Worm (Caenorhabditis elegans) whole organism, L4 larva: ENCODE measurements around the gene dct-19.
A peak's percentile ranks its signal among the peaks of the same experiment; 100 is the strongest.

Experiments
- D1046.2 ChIP-seq: fragments of 200-800 bp; sonication (Bioruptor generic); IDR thresholded peaks from 2 replicates; pipeline ENCODE4 v1.3.6; 2022; ENCODE audit warnings: missing genetic modification characterization, missing compliant biosample characterization
- F26F4.8 ChIP-seq: fragments of 200-800 bp; sonication (Bioruptor generic); conservative IDR thresholded peaks from 2 replicates; pipeline ENCODE4 v1.3.6; 2022; ENCODE audit warnings: missing genetic modification characterization, missing compliant biosample characterization
- R02D3.7 ChIP-seq: fragments of 150-350 bp; sonication (generic microtip); optimal IDR thresholded peaks from 3 replicates; lab custom pipeline; 2014; ENCODE audit warnings: missing biosample characterization, missing genetic modification characterization
- Y5F2A.4 ChIP-seq: fragments of 200-800 bp; sonication (Bioruptor generic); optimal IDR thresholded peaks from 2 replicates; lab custom pipeline; 2018; ENCODE audit warnings: mild to moderate bottlenecking, missing genetic modification characterization, missing compliant biosample characterization
- arid-1 ChIP-seq: fragments of 200-800 bp; sonication (Bioruptor generic); conservative IDR thresholded peaks from 2 replicates; pipeline ENCODE4 v1.3.6; 2022; ENCODE audit warnings: missing genetic modification reagents, missing genetic modification characterization, missing compliant biosample characterization
- ceh-82 ChIP-seq: sonication (generic microtip); optimal IDR thresholded peaks from 2 replicates; lab custom pipeline; 2017; ENCODE audit warnings: missing biosample characterization, missing genetic modification characterization
- cey-2 ChIP-seq: sonication (generic microtip); optimal IDR thresholded peaks from 3 replicates; lab custom pipeline; 2017; ENCODE audit warnings: missing genetic modification characterization, mild to moderate bottlenecking, missing compliant biosample characterization, antibody characterized with exemption, borderline replicate concordance; ENCODE audit not compliant: insufficient read depth
- daf-16 ChIP-seq, 3 experiments: sonication (generic microtip); optimal IDR thresholded peaks; 2 replicates each; lab custom pipeline; 2016 to 2017; ENCODE audit warnings: missing genetic modification characterization in 3 of 3, missing genetic modification reagents in 3 of 3, mild to moderate bottlenecking in 2 of 3, missing compliant biosample characterization in 2 of 3, missing biosample characterization in 1 of 3, moderate library complexity in 1 of 3
- dmd-6 ChIP-seq: fragments of 200-800 bp; sonication (Bioruptor generic); IDR thresholded peaks from 2 replicates; pipeline ENCODE4 v1.3.6; 2022; ENCODE audit warnings: missing genetic modification reagents, missing genetic modification characterization, missing compliant biosample characterization
- dpl-1 ChIP-seq: fragments of 150-350 bp; optimal IDR thresholded peaks from 2 replicates; lab custom pipeline; 2014; ENCODE audit warnings: missing biosample characterization, missing genetic modification reagents, missing genetic modification characterization
- dve-1 ChIP-seq: sonication (generic microtip); optimal IDR thresholded peaks from 2 replicates; lab custom pipeline; 2017; ENCODE audit warnings: antibody characterized with exemption, mild to moderate bottlenecking, missing genetic modification characterization, missing compliant biosample characterization; ENCODE audit not compliant: insufficient read depth
- egl-27 ChIP-seq: sonication (generic microtip); optimal IDR thresholded peaks from 3 replicates; lab custom pipeline; 2017; ENCODE audit warnings: missing biosample characterization, missing genetic modification reagents, missing genetic modification characterization
- egl-43 ChIP-seq: fragments of 200-800 bp; sonication (Bioruptor generic); IDR thresholded peaks from 2 replicates; pipeline ENCODE4 v1.3.6; 2022; ENCODE audit warnings: missing genetic modification reagents, missing genetic modification characterization, missing compliant biosample characterization
- gei-8 ChIP-seq: fragments of 200-800 bp; sonication (Bioruptor generic); optimal IDR thresholded peaks from 2 replicates; lab custom pipeline; 2018; ENCODE audit warnings: mild to moderate bottlenecking, missing genetic modification characterization, missing compliant biosample characterization
- hlh-11 ChIP-seq: fragments of 200-800 bp; sonication (Bioruptor generic); optimal IDR thresholded peaks from 2 replicates; lab custom pipeline; 2018; ENCODE audit warnings: mild to moderate bottlenecking, missing genetic modification characterization, missing compliant biosample characterization
- lim-7 ChIP-seq: fragments of 200-800 bp; sonication (Bioruptor generic); IDR thresholded peaks from 2 replicates; pipeline ENCODE4 v1.3.6; 2022; ENCODE audit warnings: missing genetic modification characterization, missing compliant biosample characterization
- lin-1 ChIP-seq: fragments of 200-800 bp; sonication (Bioruptor generic); IDR thresholded peaks from 2 replicates; pipeline ENCODE4 v1.3.6; 2022; ENCODE audit warnings: missing genetic modification reagents, missing genetic modification characterization, missing compliant biosample characterization
- lin-38 ChIP-seq: fragments of 200-800 bp; sonication (Bioruptor generic); IDR thresholded peaks from 2 replicates; pipeline ENCODE4 v1.3.6; 2022; ENCODE audit warnings: missing genetic modification reagents, missing genetic modification characterization, missing compliant biosample characterization
- mep-1 ChIP-seq: fragments of 150-350 bp; sonication (generic microtip); optimal IDR thresholded peaks from 3 replicates; lab custom pipeline; 2014; ENCODE audit warnings: missing biosample characterization, missing genetic modification characterization
- nhr-28 ChIP-seq: fragments of 150-350 bp; optimal IDR thresholded peaks from 2 replicates; lab custom pipeline; 2014; ENCODE audit warnings: missing biosample characterization, missing genetic modification characterization
- nhr-77 ChIP-seq: fragments of 150-350 bp; optimal IDR thresholded peaks from 2 replicates; lab custom pipeline; 2014; ENCODE audit warnings: missing biosample characterization, missing genetic modification characterization
- php-3 ChIP-seq: fragments of 200-800 bp; sonication (Bioruptor generic); IDR thresholded peaks from 2 replicates; pipeline ENCODE4 v1.3.6; 2022; ENCODE audit warnings: missing genetic modification reagents, missing genetic modification characterization, missing compliant biosample characterization
- pqm-1 ChIP-seq: sonication (generic microtip); optimal IDR thresholded peaks from 2 replicates; lab custom pipeline; 2017; ENCODE audit warnings: missing biosample characterization, missing genetic modification characterization
- rbr-2 ChIP-seq: sonication (generic microtip); optimal IDR thresholded peaks from 2 replicates; lab custom pipeline; 2016; ENCODE audit warnings: missing genotype, missing genetic modification characterization, missing compliant biosample characterization
- skn-1 ChIP-seq: fragments of 150-350 bp; optimal IDR thresholded peaks from 2 replicates; lab custom pipeline; 2014; ENCODE audit warnings: missing biosample characterization, missing genetic modification characterization
- tra-1 ChIP-seq: fragments of 200-800 bp; sonication (Bioruptor generic); IDR thresholded peaks from 2 replicates; pipeline ENCODE4 v1.3.6; 2022; ENCODE audit warnings: missing genetic modification reagents, missing genetic modification characterization, missing compliant biosample characterization
- unc-62 ChIP-seq, 3 experiments: fragments of 150-350 bp in 1 of 3; sonication (generic microtip); optimal IDR thresholded peaks in 2 of 3; peaks in 1 of 3; 1 replicate in 1 of 3; 2 replicates in 2 of 3; lab custom pipeline; 2014 to 2017; ENCODE audit warnings: missing biosample characterization in 3 of 3, missing genetic modification characterization in 3 of 3, missing genetic modification reagents in 3 of 3, missing genotype in 1 of 3
- zag-1 ChIP-seq: fragments of 150-350 bp; optimal IDR thresholded peaks from 2 replicates; lab custom pipeline; 2014; ENCODE audit warnings: missing biosample characterization, missing genetic modification characterization
- zfp-2 ChIP-seq: sonication (generic microtip); optimal IDR thresholded peaks from 2 replicates; lab custom pipeline; 2016; ENCODE audit warnings: mild to moderate bottlenecking, missing genetic modification characterization, missing compliant biosample characterization

Gene dct-19

ce11 chrIV:12924332-12924731 lies 18.4 kb upstream of the dct-19 start, which contains the start of gene srlf-4:
Gene srlf-4, minus strand, starts transcription at chrIV:12924432.
- no peak for TF ChIP-seq zfp-2 (tag; lab: Kevin White, UChicago)
- no peak for TF ChIP-seq arid-1 (GFP tag; lab: Robert Waterston, UW)
- no peak for TF ChIP-seq zag-1
- TF ChIP-seq tra-1 (GFP tag; lab: Robert Waterston, UW): no peak
- no peak for TF ChIP-seq skn-1 (tag; lab: Kevin White, UChicago)
- no peak for TF ChIP-seq mep-1 (tag; lab: Kevin White, UChicago)
- no peak for TF ChIP-seq F26F4.8 (GFP tag; lab: Robert Waterston, UW)
- TF ChIP-seq, all 104 proteins: peak for 0

DNA sequence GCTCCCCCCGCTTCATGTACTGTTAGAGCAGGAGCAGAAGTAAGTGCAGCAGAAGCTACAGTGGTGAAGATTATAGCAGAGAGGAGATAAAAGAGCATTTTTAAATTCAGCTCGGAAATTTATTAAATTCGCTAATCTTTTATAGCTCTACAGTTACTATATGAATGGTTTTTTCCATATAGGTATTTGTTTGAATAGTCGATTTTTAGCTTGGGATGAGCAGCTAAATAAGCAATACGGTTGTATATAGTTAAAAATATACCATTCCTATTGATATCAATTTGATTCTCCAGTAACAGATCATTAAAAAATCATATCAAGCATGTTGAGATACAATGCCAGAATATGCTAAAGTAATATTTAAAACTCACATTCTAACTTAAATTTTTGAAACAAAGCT lies 16.1 kb upstream of the dct-19 start, which contains the start of gene srlf-5:
Gene srlf-5 (minus strand): TSS at position 101 of the 400 bp plus-strand sequence.
- no peak for TF ChIP-seq R02D3.7 (tag; lab: Kevin White, UChicago)
- no peak for TF ChIP-seq unc-62 (GFP tag; optimal IDR thresholded peaks at IDR 0.05 in 1 of 2; lab: Kevin White, UChicago)
- TF ChIP-seq unc-62 (tag; optimal IDR thresholded peaks at IDR 0.05; lab: Kevin White, UChicago): no peak
- TF ChIP-seq gei-8 (GFP tag; lab: Kevin White, UChicago): no peak
- no peak for TF ChIP-seq egl-43
- TF ChIP-seq mep-1 (tag; lab: Kevin White, UChicago): no peak
- no peak for TF ChIP-seq dmd-6 (GFP tag; lab: Robert Waterston, UW)
- TF ChIP-seq daf-16 (GFP tag; optimal IDR thresholded peaks at IDR 0.05; lab: Kevin White, UChicago): no peak
- no peak for TF ChIP-seq daf-16 (tag; optimal IDR thresholded peaks at IDR 0.05; lab: Kevin White, UChicago)

DNA sequence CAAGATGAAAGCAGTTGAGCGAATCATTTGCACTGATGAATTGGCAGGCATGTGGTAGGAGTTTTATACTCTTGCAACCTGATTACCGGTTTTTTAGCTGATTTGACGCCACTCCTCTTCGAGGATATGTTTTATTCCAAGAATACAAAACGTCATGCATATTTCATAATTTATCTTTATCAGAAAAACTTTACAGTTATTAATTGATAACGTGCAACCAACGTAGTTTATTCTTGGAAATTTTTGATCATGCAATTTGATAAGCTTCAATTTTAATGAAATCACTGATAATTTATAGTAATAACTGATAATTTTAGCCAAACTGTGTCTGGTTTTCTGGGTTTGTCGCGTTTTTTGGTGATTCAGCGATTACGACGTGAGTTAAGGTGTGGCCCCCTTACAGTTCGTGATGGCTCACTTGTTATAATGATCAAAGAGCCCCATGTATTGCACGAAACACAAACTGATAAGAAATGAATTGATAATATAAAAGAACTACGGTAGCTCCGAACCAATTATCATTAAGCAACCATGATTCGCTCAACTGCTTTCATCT lies 6.4 kb upstream of the dct-19 start, which contains the start of the genes cld-1 and dod-21:
Gene cld-1 (minus strand): TSS at position 51 of the 556 bp plus-strand sequence.
Gene dod-21 (plus strand): TSS at position 518 of the 556 bp plus-strand sequence.
- no peak for TF ChIP-seq Y5F2A.4 (GFP tag; lab: Kevin White, UChicago)
- TF ChIP-seq nhr-28 (tag; lab: Kevin White, UChicago): peak; percentile 47
- TF ChIP-seq ceh-82: no peak
- peak; percentile 83 for TF ChIP-seq hlh-11
- no peak for TF ChIP-seq egl-27 (tag; lab: Kevin White, UChicago)
- TF ChIP-seq dve-1 (tag; lab: Kevin White, UChicago): peak; percentile 63
- TF ChIP-seq rbr-2 (tag; lab: Kevin White, UChicago): no peak
- 0 out of 2 replicates have a peak, but pooled peaks have one; percentile 20 for TF ChIP-seq lin-1 (GFP tag; lab: Robert Waterston, UW)
- peak; percentile 48; the same call in 1 of the 2 replicates for TF ChIP-seq php-3 (GFP tag; lab: Robert Waterston, UW)
- TF ChIP-seq nhr-77 (tag; lab: Kevin White, UChicago): peak; percentile 11
- peak; percentile 64 for TF ChIP-seq dmd-6 (GFP tag; lab: Robert Waterston, UW)
- TF ChIP-seq pqm-1 (tag; lab: Kevin White, UChicago): peak; percentile 31
- no peak for TF ChIP-seq daf-16 (GFP tag; optimal IDR thresholded peaks at IDR 0.05; lab: Kevin White, UChicago)
- TF ChIP-seq daf-16 (tag; optimal IDR thresholded peaks at IDR 0.05; lab: Kevin White, UChicago): peak; percentile 47

- no peak for TF ChIP-seq cey-2 (tag; lab: Kevin White, UChicago)
- no peak for TF ChIP-seq unc-62 (GFP tag; optimal IDR thresholded peaks at IDR 0.05 in 1 of 2; lab: Kevin White, UChicago)
- no peak for TF ChIP-seq unc-62 (tag; optimal IDR thresholded peaks at IDR 0.05; lab: Kevin White, UChicago)
- no peak for TF ChIP-seq lin-38 (GFP tag; lab: Robert Waterston, UW)
- no peak for TF ChIP-seq D1046.2 (GFP tag; lab: Robert Waterston, UW)
- TF ChIP-seq egl-27 (tag; lab: Kevin White, UChicago): no peak
- TF ChIP-seq, all 104 proteins: peak for 0
Observed at ce11 chrIV:12941254-12941653, 1.5 kb upstream of the dct-19 start, which contains the start of gene dod-24. Gene dod-24, minus strand, starts transcription at chrIV:12941354.

- TF ChIP-seq lim-7 (GFP tag; lab: Robert Waterston, UW) (no peak), dpl-1 (GFP tag; lab: Kevin White, UChicago) (no peak), F26F4.8 (GFP tag; lab: Robert Waterston, UW) (no peak)
Observed at ce11 chrIV:12946488-12946887, 3.8 kb downstream of the dct-19 start, which contains the start of gene F55G11.1. Gene F55G11.1, minus strand, starts transcription at chrIV:12946588.
